Fruit fly (Drosophila melanogaster): Measurements from ENCODE around the gene Dim1.

The Dim1 gene

dm6 chr2L:4452798-4453197 is 49.7 kb downstream of the Dim1 start, which contains the start of gene CG15439 (continued):
- no peak for TF ChIP-seq CG8359 (GFP tag; optimal IDR thresholded peaks at IDR 0.05; ENCODE audit: borderline replicate concordance)
- TF ChIP-seq ato (GFP tag; IDR thresholded peaks at IDR 0.05; ENCODE audit: partially characterized antibody): peak; percentile 89
- TF ChIP-seq oc (tag; optimal IDR thresholded peaks at IDR 0.05): no peak
- no peak for TF ChIP-seq sens (GFP tag)
- no peak for TF ChIP-seq da (GFP tag; optimal IDR thresholded peaks at IDR 0.05)
- no peak for TF ChIP-seq shn (GFP tag; optimal IDR thresholded peaks at IDR 0.05)
- TF ChIP-seq Fer2 (tag; optimal IDR thresholded peaks at IDR 0.05): no peak
- TF ChIP-seq CG13287 (GFP tag; IDR thresholded peaks at IDR 0.05; ENCODE audit: partially characterized antibody): peak; percentile 83
- no peak for TF ChIP-seq Poxn (GFP tag; IDR thresholded peaks at IDR 0.05)
- no peak for TF ChIP-seq lilli (GFP tag; optimal IDR thresholded peaks at IDR 0.05)
- peak; percentile 43 for TF ChIP-seq Sry-δ (GFP tag; optimal IDR thresholded peaks at IDR 0.05)
- TF ChIP-seq H15 (GFP tag; IDR thresholded peaks at IDR 0.05): no peak
- TF ChIP-seq CG2199 (GFP tag; IDR thresholded peaks at IDR 0.05): no peak
- TF ChIP-seq pzg (GFP tag; optimal IDR thresholded peaks at IDR 0.05): peak; percentile 39
- TF ChIP-seq Med (GFP tag): no peak
- TF ChIP-seq MESR4 (GFP tag; optimal IDR thresholded peaks at IDR 0.05): peak; percentile 89
- TF ChIP-seq CG12071 (GFP tag; optimal IDR thresholded peaks at IDR 0.05): no peak
- TF ChIP-seq stwl (tag; optimal IDR thresholded peaks at IDR 0.05): peak; percentile 51
- TF ChIP-seq CG7745 (tag; optimal IDR thresholded peaks at IDR 0.05): no peak
- TF ChIP-seq CG14860 (GFP tag; IDR thresholded peaks at IDR 0.05; ENCODE audit: partially characterized antibody): peak; percentile 49
- TF ChIP-seq CG14710 (tag; optimal IDR thresholded peaks at IDR 0.05): peak; percentile 13
- no peak for TF ChIP-seq Gsc (GFP tag; IDR thresholded peaks at IDR 0.05)
- no peak for TF ChIP-seq ftz-f1 (GFP tag; optimal IDR thresholded peaks at IDR 0.05)
- peak; percentile 61 for TF ChIP-seq MBD-R2 (GFP tag; IDR thresholded peaks at IDR 0.05)
- peak; percentile 72 for TF ChIP-seq vnd (GFP tag; IDR thresholded peaks at IDR 0.05; ENCODE audit: partially characterized antibody)
- no peak for TF ChIP-seq crc (GFP tag; optimal IDR thresholded peaks at IDR 0.05)
- no peak for TF ChIP-seq PHDP (tag; optimal IDR thresholded peaks at IDR 0.05)
- peak; percentile 72 for TF ChIP-seq amos (GFP tag; IDR thresholded peaks at IDR 0.05; ENCODE audit: partially characterized antibody)
- TF ChIP-seq CG10431 (GFP tag; optimal IDR thresholded peaks at IDR 0.05): no peak
- peak; percentile 32 for TF ChIP-seq CG1603 (tag; optimal IDR thresholded peaks at IDR 0.05)
- peak; percentile 73; the same call in 1 of the 3 replicates for TF ChIP-seq mld (GFP tag; IDR thresholded peaks at IDR 0.05; ENCODE audit: partially characterized antibody)
- no peak for TF ChIP-seq CG4404 (GFP tag; IDR thresholded peaks at IDR 0.05)
- TF ChIP-seq psq (GFP tag; optimal IDR thresholded peaks at IDR 0.05): no peak
- peak; percentile 77 for TF ChIP-seq Dref (GFP tag; IDR thresholded peaks at IDR 0.05)
- no peak for TF ChIP-seq CG17802 (tag; optimal IDR thresholded peaks at IDR 0.05)
- TF ChIP-seq CG2116 (GFP tag; optimal IDR thresholded peaks at IDR 0.05): peak; percentile 86
- TF ChIP-seq klu (GFP tag; IDR thresholded peaks at IDR 0.05): no peak
- TF ChIP-seq dmrt11E (tag; optimal IDR thresholded peaks at IDR 0.05): no peak
- peak; percentile 64; the same call in 2 of the 3 replicates for TF ChIP-seq knrl (GFP tag; IDR thresholded peaks at IDR 0.05; ENCODE audit: partially characterized antibody)
- no peak for TF ChIP-seq CG12236 (GFP tag; optimal IDR thresholded peaks at IDR 0.05)
- peak; percentile 72 for TF ChIP-seq Bgb (GFP tag; IDR thresholded peaks at IDR 0.05; ENCODE audit: partially characterized antibody)
- no peak for TF ChIP-seq Eip74EF (GFP tag; optimal IDR thresholded peaks at IDR 0.05)
- no peak for TF ChIP-seq CG11695 (GFP tag; IDR thresholded peaks at IDR 0.05)
- peak; percentile 17 for TF ChIP-seq phol (tag; optimal IDR thresholded peaks at IDR 0.05)
- TF ChIP-seq CG10147 (GFP tag; optimal IDR thresholded peaks at IDR 0.05): no peak
- TF ChIP-seq Lhr (GFP tag; optimal IDR thresholded peaks at IDR 0.05): no peak
- TF ChIP-seq prd (optimal IDR thresholded peaks at IDR 0.05): no peak
- TF ChIP-seq prd (GFP tag; IDR thresholded peaks at IDR 0.05): no peak
- no peak for TF ChIP-seq fd102C (GFP tag; optimal IDR thresholded peaks at IDR 0.05)
- peak; percentile 77 for TF ChIP-seq nerfin-2 (GFP tag; IDR thresholded peaks at IDR 0.05; ENCODE audit: partially characterized antibody)

Measured in whole organism, embryonic.